Worm (Caenorhabditis elegans) whole organism, mixed stage, embryonic: ENCODE measurements around the gene srd-74.

Source experiments
- ceh-39 ChIP-seq: fragments of 150-350 bp; optimal IDR thresholded peaks from 2 replicates; lab custom pipeline; 2014; ENCODE audit warnings: missing biosample characterization, missing genetic modification characterization
- elt-3 ChIP-seq: fragments of 150-350 bp; optimal IDR thresholded peaks from 2 replicates; lab custom pipeline; 2014; ENCODE audit warnings: missing biosample characterization, missing genetic modification characterization
- flh-1 ChIP-seq: fragments of 200-800 bp; sonication (Bioruptor generic); optimal IDR thresholded peaks from 2 replicates; lab custom pipeline; 2018; ENCODE audit warnings: mild to moderate bottlenecking, missing genetic modification characterization, moderate library complexity, missing compliant biosample characterization
- ham-2 ChIP-seq: fragments of 200-800 bp; sonication (Bioruptor generic); optimal IDR thresholded peaks from 2 replicates; lab custom pipeline; 2018; ENCODE audit warnings: mild to moderate bottlenecking, missing genetic modification characterization, missing compliant biosample characterization
- mep-1 ChIP-seq: fragments of 150-350 bp; optimal IDR thresholded peaks from 2 replicates; lab custom pipeline; 2017; ENCODE audit warnings: missing biosample characterization, missing genetic modification reagents, missing genetic modification characterization, inconsistent platforms
- nhr-12 ChIP-seq: fragments of 150-350 bp; optimal IDR thresholded peaks from 2 replicates; lab custom pipeline; 2014; ENCODE audit warnings: missing biosample characterization, missing genetic modification characterization
- nhr-28 ChIP-seq: fragments of 150-350 bp; optimal IDR thresholded peaks from 2 replicates; lab custom pipeline; 2014; ENCODE audit warnings: missing biosample characterization, missing genetic modification characterization
- pha-4 ChIP-seq: fragments of 150-350 bp; optimal IDR thresholded peaks from 2 replicates; lab custom pipeline; 2018; ENCODE audit warnings: missing biosample characterization, missing genetic modification reagents, missing genetic modification characterization
- snpc-4 ChIP-seq: fragments of 150-350 bp; optimal IDR thresholded peaks from 2 replicates; lab custom pipeline; 2014; ENCODE audit warnings: missing biosample characterization, missing genetic modification characterization
- unc-39 ChIP-seq: fragments of 150-350 bp; optimal IDR thresholded peaks from 2 replicates; lab custom pipeline; 2014; ENCODE audit warnings: missing biosample characterization, missing genetic modification characterization
- unc-62 ChIP-seq: fragments of 150-350 bp; optimal IDR thresholded peaks from 2 replicates; lab custom pipeline; 2014; ENCODE audit warnings: missing biosample characterization, missing genetic modification reagents, missing genetic modification characterization
- zip-8 ChIP-seq: fragments of 150-350 bp; optimal IDR thresholded peaks from 2 replicates; lab custom pipeline; 2014; ENCODE audit warnings: missing biosample characterization, missing genetic modification characterization

DNA sequence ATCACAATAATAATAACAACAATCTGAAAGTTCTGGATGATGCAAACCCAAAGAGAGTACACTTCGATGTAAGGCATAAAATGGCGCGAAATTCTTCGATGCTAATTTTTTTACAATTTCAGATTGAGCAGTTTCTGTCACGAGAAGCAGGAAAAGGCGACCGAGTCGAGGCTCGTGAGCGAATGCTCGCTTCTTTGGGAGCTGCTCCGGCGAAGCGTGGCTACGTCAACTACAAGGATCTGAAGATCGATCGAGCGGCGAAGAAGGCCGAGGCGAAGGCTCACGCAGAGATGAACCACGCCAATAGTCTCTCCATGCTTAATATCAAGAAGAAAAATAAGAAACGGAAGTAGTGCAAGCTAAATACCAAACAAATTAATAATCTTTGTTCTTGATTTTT, 42.2 kb downstream of the srd-74 start:
- TF ChIP-seq zip-8 (tag; lab: Kevin White, UChicago): no peak
- no peak for TF ChIP-seq flh-1 (GFP tag; lab: Kevin White, UChicago)
- no peak for TF ChIP-seq nhr-12
- no peak for TF ChIP-seq elt-3
- no peak for TF ChIP-seq unc-39 (tag; lab: Kevin White, UChicago)
- TF ChIP-seq nhr-28 (tag; lab: Kevin White, UChicago): no peak
- TF ChIP-seq unc-62 (GFP tag; lab: Kevin White, UChicago): no peak
- TF ChIP-seq pha-4 (tag; lab: Kevin White, UChicago): no peak
- no peak for TF ChIP-seq mep-1 (tag; lab: Kevin White, UChicago)
- no peak for TF ChIP-seq ceh-39 (tag; lab: Kevin White, UChicago)
- TF ChIP-seq snpc-4 (tag; lab: Kevin White, UChicago): no peak
- no peak for TF ChIP-seq ham-2
